Worm (Caenorhabditis elegans): ENCODE data around the gene F19G12.1.
A peak's percentile ranks its signal among the peaks of the same experiment; 100 is the strongest.

DNA sequence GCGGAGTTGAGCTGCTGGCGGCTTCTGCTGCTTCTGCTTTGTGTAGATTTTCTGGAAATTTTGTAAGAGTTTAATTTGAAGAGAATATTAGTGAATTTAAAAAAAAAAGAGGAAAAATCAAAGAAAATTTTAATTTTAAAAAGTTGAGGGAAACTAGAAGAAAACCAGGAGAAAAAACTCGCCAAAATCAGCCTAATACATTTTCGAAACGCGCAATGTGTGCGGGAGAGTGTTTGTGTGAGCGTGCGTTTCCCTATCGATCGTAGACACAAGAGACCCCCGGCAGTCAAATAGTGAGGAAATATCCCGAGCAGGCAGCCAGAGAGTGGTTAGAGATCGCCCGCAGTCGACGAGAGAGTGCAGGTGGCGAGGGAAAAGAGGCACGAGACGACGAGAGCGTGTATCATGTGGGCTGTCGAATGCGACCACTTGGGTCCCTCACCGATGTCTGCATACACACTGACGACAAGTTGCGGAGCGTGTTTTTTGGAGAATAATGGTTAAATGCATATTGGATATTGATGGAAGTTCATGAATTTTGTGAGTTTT lies 15.9 kb downstream of the F19G12.1 start, which contains the start of gene zfp-3:
- TF ChIP-seq fos-1 (tag; optimal IDR thresholded peaks at IDR 0.05) (peak; percentile 97), lin-11 (tag; optimal IDR thresholded peaks at IDR 0.05) (peak; percentile 97), snpc-4 (tag; optimal IDR thresholded peaks at IDR 0.05) (peak; percentile 84), R02D3.7 (tag; optimal IDR thresholded peaks at IDR 0.05) (peak; percentile 12), unc-39 (tag; optimal IDR thresholded peaks at IDR 0.05) (no peak), lsy-2 (tag; optimal IDR thresholded peaks at IDR 0.05) (peak; percentile 77 to 94), alr-1 (tag; optimal IDR thresholded peaks at IDR 0.05) (no peak), lin-13 (GFP tag; optimal IDR thresholded peaks at IDR 0.05) (peak; percentile 86), aly-2 (tag; optimal IDR thresholded peaks at IDR 0.05) (no peak), ceh-16 (tag; optimal IDR thresholded peaks at IDR 0.05) (peak; percentile 44), nhr-77 (tag; optimal IDR thresholded peaks at IDR 0.05) (peak; percentile 36), ama-1 (optimal IDR thresholded peaks at IDR 0.05) (peak; percentile 62), blmp-1 (tag; optimal IDR thresholded peaks at IDR 0.05; ENCODE audit: insufficient read depth) (peak; percentile 84)
